Worm (Caenorhabditis elegans) whole organism, young adult: ENCODE results near the gene fat-6.

ENCODE experiments used
- B0035.1 ChIP-seq: sonication (generic microtip); optimal IDR thresholded peaks from 2 replicates; lab custom pipeline; 2016; ENCODE audit warnings: missing genetic modification characterization, mild to moderate bottlenecking, missing compliant biosample characterization, missing genotype, missing genetic modification reagents
- C06A6.2 ChIP-seq: fragments of 200-800 bp; sonication (Bioruptor generic); conservative IDR thresholded peaks from 2 replicates; pipeline ENCODE4 v1.3.6; 2022; ENCODE audit warnings: missing genetic modification characterization, missing compliant biosample characterization
- F23B12.7 ChIP-seq: sonication (generic microtip); optimal IDR thresholded peaks from 2 replicates; lab custom pipeline; 2017; ENCODE audit warnings: missing genetic modification characterization, mild to moderate bottlenecking, missing compliant biosample characterization, antibody characterized with exemption, moderate library complexity; ENCODE audit not compliant: insufficient read depth
- F52B5.7 ChIP-seq: sonication (generic microtip); optimal IDR thresholded peaks from 2 replicates; lab custom pipeline; 2016; ENCODE audit warnings: mild to moderate bottlenecking, missing genetic modification characterization, missing compliant biosample characterization
- F57C9.4 ChIP-seq: sonication (generic microtip); optimal IDR thresholded peaks from 2 replicates; lab custom pipeline; 2017; ENCODE audit warnings: mild to moderate bottlenecking, missing genetic modification characterization, missing compliant biosample characterization
- K11D2.4 ChIP-seq: fragments of 200-800 bp; sonication (Bioruptor generic); IDR thresholded peaks from 2 replicates; pipeline ENCODE4 v1.3.6; 2022; ENCODE audit warnings: missing genetic modification reagents, missing genetic modification characterization, missing compliant biosample characterization
- K12H6.12 ChIP-seq: fragments of 200-800 bp; sonication (Bioruptor generic); optimal IDR thresholded peaks from 2 replicates; lab custom pipeline; 2018; ENCODE audit warnings: mild to moderate bottlenecking, missing genetic modification characterization, missing compliant biosample characterization
- Y67H2A.10 ChIP-seq: fragments of 200-800 bp; sonication (Bioruptor generic); conservative IDR thresholded peaks from 2 replicates; pipeline ENCODE4 v1.3.6; 2022; ENCODE audit warnings: missing genetic modification reagents, missing genetic modification characterization, missing compliant biosample characterization
- Y79H2A.3 ChIP-seq: fragments of 200-800 bp; sonication (Bioruptor generic); conservative IDR thresholded peaks from 2 replicates; pipeline ENCODE4 v1.3.6; 2022; ENCODE audit warnings: missing genetic modification reagents, missing genetic modification characterization, missing compliant biosample characterization
- Y95B8A.8 ChIP-seq: fragments of 200-800 bp; sonication (Bioruptor generic); IDR thresholded peaks from 2 replicates; pipeline ENCODE4 v1.3.6; 2022; ENCODE audit warnings: missing genetic modification reagents, missing genetic modification characterization, missing compliant biosample characterization
- aptf-2 ChIP-seq: fragments of 200-800 bp; sonication (Bioruptor generic); conservative IDR thresholded peaks from 2 replicates; pipeline ENCODE4 v1.3.6; 2022; ENCODE audit warnings: missing genetic modification reagents, missing genetic modification characterization, missing compliant biosample characterization
- aptf-3 ChIP-seq: fragments of 200-800 bp; sonication (Bioruptor generic); IDR thresholded peaks from 2 replicates; pipeline ENCODE4 v1.3.6; 2022; ENCODE audit warnings: missing genetic modification characterization, missing compliant biosample characterization
- athp-1 ChIP-seq: sonication (generic microtip); optimal IDR thresholded peaks from 2 replicates; lab custom pipeline; 2017; ENCODE audit warnings: mild to moderate bottlenecking, missing genetic modification characterization, missing compliant biosample characterization
- ceh-27 ChIP-seq: fragments of 200-800 bp; sonication (Bioruptor generic); optimal IDR thresholded peaks from 2 replicates; lab custom pipeline; 2018; ENCODE audit warnings: mild to moderate bottlenecking, missing genetic modification characterization, moderate library complexity, missing compliant biosample characterization
- ceh-40 ChIP-seq: fragments of 200-800 bp; sonication (Bioruptor generic); IDR thresholded peaks from 2 replicates; pipeline ENCODE4 v1.3.6; 2022; ENCODE audit warnings: missing genetic modification characterization, missing compliant biosample characterization
- die-1 ChIP-seq: sonication (generic microtip); optimal IDR thresholded peaks from 2 replicates; lab custom pipeline; 2016; ENCODE audit warnings: missing genotype, mild to moderate bottlenecking, missing genetic modification characterization, missing compliant biosample characterization
- dox-1 ChIP-seq: fragments of 200-800 bp; sonication (Bioruptor generic); IDR thresholded peaks from 2 replicates; pipeline ENCODE4 v1.3.6; 2022; ENCODE audit warnings: missing genetic modification reagents, missing genetic modification characterization, missing compliant biosample characterization
- egl-44 ChIP-seq: fragments of 200-800 bp; sonication (Bioruptor generic); IDR thresholded peaks from 2 replicates; pipeline ENCODE4 v1.3.6; 2022; ENCODE audit warnings: missing genetic modification reagents, missing genetic modification characterization, missing compliant biosample characterization
- him-1 ChIP-seq: sonication (generic microtip); optimal IDR thresholded peaks from 2 replicates; lab custom pipeline; 2016; ENCODE audit warnings: missing genotype, missing genetic modification reagents, missing genetic modification characterization, missing compliant biosample characterization
- hmg-20 ChIP-seq: fragments of 200-800 bp; sonication (Bioruptor generic); IDR thresholded peaks from 2 replicates; pipeline ENCODE4 v1.3.6; 2022; ENCODE audit warnings: missing genetic modification reagents, missing genetic modification characterization, missing compliant biosample characterization
- lin-35 ChIP-seq, 3 experiments: fragments of 150-350 bp in 2 of 3; sonication (generic microtip) in 1 of 3; optimal IDR thresholded peaks; 2 replicates each; lab custom pipeline; 2014 to 2018; ENCODE audit warnings: missing biosample characterization in 3 of 3, missing genetic modification characterization in 3 of 3, missing genetic modification reagents in 3 of 3
- lsy-27 ChIP-seq: sonication (generic microtip); optimal IDR thresholded peaks from 2 replicates; lab custom pipeline; 2017; ENCODE audit warnings: missing genetic modification characterization, mild to moderate bottlenecking, missing compliant biosample characterization, antibody characterized with exemption, missing genotype, borderline replicate concordance; ENCODE audit not compliant: insufficient read depth
- madf-3 ChIP-seq: fragments of 200-800 bp; sonication (Bioruptor generic); IDR thresholded peaks from 2 replicates; pipeline ENCODE4 v1.3.6; 2022; ENCODE audit warnings: missing genetic modification reagents, missing genetic modification characterization, missing compliant biosample characterization
- mcd-1 ChIP-seq: fragments of 200-800 bp; sonication (Bioruptor generic); IDR thresholded peaks from 2 replicates; pipeline ENCODE4 v1.3.6; 2022; ENCODE audit warnings: missing genetic modification reagents, missing genetic modification characterization, missing compliant biosample characterization
- mes-4 ChIP-seq: sonication (generic microtip); optimal IDR thresholded peaks from 2 replicates; lab custom pipeline; 2016; ENCODE audit warnings: missing genotype, missing genetic modification characterization, missing compliant biosample characterization
- nfya-1 ChIP-seq: sonication (generic microtip); optimal IDR thresholded peaks from 2 replicates; lab custom pipeline; 2017; ENCODE audit warnings: antibody characterized with exemption, missing compliant biosample characterization, missing genetic modification characterization, borderline replicate concordance; ENCODE audit not compliant: insufficient read depth
- repo-1 ChIP-seq: sonication (generic microtip); optimal IDR thresholded peaks from 2 replicates; lab custom pipeline; 2017; ENCODE audit warnings: mild to moderate bottlenecking, missing genetic modification characterization, missing compliant biosample characterization
- sea-2 ChIP-seq: fragments of 200-800 bp; sonication (Bioruptor generic); IDR thresholded peaks from 2 replicates; pipeline ENCODE4 v1.3.6; 2022; ENCODE audit warnings: missing genetic modification characterization, missing compliant biosample characterization
- snpc-1.1 ChIP-seq: sonication (generic microtip); optimal IDR thresholded peaks from 2 replicates; lab custom pipeline; 2017; ENCODE audit warnings: missing genetic modification characterization, mild to moderate bottlenecking, missing compliant biosample characterization, antibody characterized with exemption, moderate library complexity, missing genotype, missing genetic modification reagents; ENCODE audit not compliant: insufficient read depth
- tbx-9 ChIP-seq: sonication (generic microtip); optimal IDR thresholded peaks from 2 replicates; lab custom pipeline; 2016; ENCODE audit warnings: borderline replicate concordance, missing genetic modification characterization, inconsistent platforms, missing compliant biosample characterization
- tlf-1 ChIP-seq: fragments of 200-800 bp; sonication (Bioruptor generic); optimal IDR thresholded peaks from 2 replicates; lab custom pipeline; 2018; ENCODE audit warnings: mild to moderate bottlenecking, missing genetic modification characterization, missing compliant biosample characterization
- ztf-6 ChIP-seq: fragments of 200-800 bp; sonication (Bioruptor generic); IDR thresholded peaks from 2 replicates; pipeline ENCODE4 v1.3.6; 2022; ENCODE audit warnings: missing genetic modification reagents, missing genetic modification characterization, missing compliant biosample characterization

Gene fat-6

ce11 chrIV:11928388-11928787 is 12.9 kb upstream of the fat-6 start (continued):
- no peak for TF ChIP-seq lin-35 (GFP tag; optimal IDR thresholded peaks at IDR 0.05; lab: Kevin White, UChicago)
- TF ChIP-seq aptf-2 (GFP tag; lab: Robert Waterston, UW): no peak
- TF ChIP-seq egl-44: no peak
- TF ChIP-seq Y95B8A.8: 0 out of 2 replicates have a peak, but pooled peaks have one; percentile 49
- no peak for TF ChIP-seq F57C9.4 (tag; lab: Kevin White, UChicago)
- no peak for TF ChIP-seq K11D2.4
- no peak for TF ChIP-seq hmg-20 (GFP tag; lab: Robert Waterston, UW)
- no peak for TF ChIP-seq B0035.1 (tag; lab: Kevin White, UChicago)
- no peak for TF ChIP-seq nfya-1

- TF ChIP-seq F23B12.7 (tag; lab: Kevin White, UChicago) (no peak), repo-1 (tag; lab: Kevin White, UChicago) (no peak), madf-3 (GFP tag; lab: Robert Waterston, UW) (no peak), ceh-40 (GFP tag; lab: Robert Waterston, UW) (no peak), die-1 (no peak), K12H6.12 (tag; lab: Kevin White, UChicago) (no peak), him-1 (tag; lab: Kevin White, UChicago) (no peak)
Observed at ce11 chrIV:11925346-11926075, 10.0 kb upstream of the fat-6 start, which contains the start of the genes srlf-33 and srlf-32. Gene srlf-33, minus strand, starts transcription at chrIV:11925446. Gene srlf-32, plus strand, starts transcription at chrIV:11926025.

ce11 chrIV:11924092-11924491 is 8.6 kb upstream of the fat-6 start:
- TF ChIP-seq dox-1 (no peak), mcd-1 (GFP tag; lab: Robert Waterston, UW) (no peak), Y79H2A.3 (GFP tag; lab: Robert Waterston, UW) (no peak), lsy-27 (no peak), B0035.1 (tag; lab: Kevin White, UChicago) (no peak), tlf-1 (GFP tag; lab: Kevin White, UChicago) (no peak), C06A6.2 (GFP tag; lab: Robert Waterston, UW) (no peak), mes-4 (no peak), F52B5.7 (tag; lab: Kevin White, UChicago) (no peak), sea-2 (GFP tag; lab: Robert Waterston, UW) (no peak), athp-1 (tag; lab: Kevin White, UChicago) (no peak), aptf-3 (GFP tag; lab: Robert Waterston, UW) (no peak), ztf-6 (GFP tag; lab: Robert Waterston, UW) (no peak), ceh-27 (no peak)

- TF ChIP-seq tbx-9 (tag; lab: Kevin White, UChicago) (no peak), Y67H2A.10 (GFP tag; lab: Robert Waterston, UW) (no peak), snpc-1.1 (tag; lab: Kevin White, UChicago) (no peak)
Observed at ce11 chrIV:11923074-11923473, 7.6 kb upstream of the fat-6 start, which contains the start of gene srlf-31. Gene srlf-31, minus strand, starts transcription at chrIV:11923174.
